Fruit fly (Drosophila melanogaster) whole organism, pupa: Measurements from ENCODE around the gene loj.

Source experiments
- CG10348 ChIP-seq: fragments of 200-800 bp; sonication (Bioruptor generic); IDR thresholded peaks from 2 replicates; pipeline ENCODE4 v1.3.6; 2022; ENCODE audit warnings: missing biosample characterization, missing genetic modification characterization
- CG14655 ChIP-seq: fragments of 200-800 bp; sonication (Bioruptor generic); optimal IDR thresholded peaks from 3 replicates; lab custom pipeline; 2017; ENCODE audit warnings: mild to moderate bottlenecking, missing biosample characterization, missing genetic modification reagents, missing genetic modification characterization
- D1 ChIP-seq: fragments of 200-800 bp; sonication (Bioruptor generic); optimal IDR thresholded peaks from 2 replicates; lab custom pipeline; 2018; ENCODE audit warnings: missing biosample characterization, mild to moderate bottlenecking, missing genetic modification characterization, moderate library complexity

- TF ChIP-seq D1 (no peak), CG10348 (GFP tag; lab: Robert Waterston, UW) (no peak), CG14655 (GFP tag; lab: Kevin White, UChicago) (no peak)
Observed at dm6 chr3L:6106717-6107116, 11.9 kb downstream of the loj start.
